Worm (Caenorhabditis elegans) whole organism, L4 larva: ENCODE measurements around the gene piga-1.

Experiments used
- D1046.2 ChIP-seq: fragments of 200-800 bp; sonication (Bioruptor generic); IDR thresholded peaks from 2 replicates; pipeline ENCODE4 v1.3.6; 2022; ENCODE audit warnings: missing genetic modification characterization, missing compliant biosample characterization
- Y75B8A.6 ChIP-seq: fragments of 200-800 bp; sonication (Bioruptor generic); IDR thresholded peaks from 2 replicates; pipeline ENCODE4 v1.3.6; 2022; ENCODE audit warnings: missing genetic modification reagents, missing genetic modification characterization, missing compliant biosample characterization
- aly-2 ChIP-seq: sonication (generic microtip); optimal IDR thresholded peaks from 2 replicates; lab custom pipeline; 2018; ENCODE audit warnings: missing biosample characterization, missing genetic modification characterization
- ceh-44 ChIP-seq: fragments of 200-800 bp; sonication (Bioruptor generic); IDR thresholded peaks from 2 replicates; pipeline ENCODE4 v1.3.6; 2022; ENCODE audit warnings: missing genetic modification reagents, missing genetic modification characterization, missing compliant biosample characterization
- dpl-1 ChIP-seq: fragments of 150-350 bp; optimal IDR thresholded peaks from 2 replicates; lab custom pipeline; 2014; ENCODE audit warnings: missing biosample characterization, missing genetic modification reagents, missing genetic modification characterization
- lin-39 ChIP-seq: fragments of 150-350 bp; optimal IDR thresholded peaks from 2 replicates; lab custom pipeline; 2014; ENCODE audit warnings: missing biosample characterization, missing genetic modification reagents, missing genetic modification characterization
- madf-9 ChIP-seq: fragments of 200-800 bp; sonication (Bioruptor generic); conservative IDR thresholded peaks from 2 replicates; pipeline ENCODE4 v1.3.6; 2022; ENCODE audit warnings: missing genetic modification reagents, missing genetic modification characterization, missing compliant biosample characterization
- mdl-1 ChIP-seq, 2 experiments: fragments of 150-350 bp in 1 of 2; sonication (generic microtip) in 1 of 2; optimal IDR thresholded peaks; 2 replicates each; lab custom pipeline; 2014 to 2017; ENCODE audit warnings: missing biosample characterization in 2 of 2, missing genetic modification characterization in 2 of 2
- mep-1 ChIP-seq: fragments of 150-350 bp; sonication (generic microtip); optimal IDR thresholded peaks from 3 replicates; lab custom pipeline; 2014; ENCODE audit warnings: missing biosample characterization, missing genetic modification characterization
- nhr-11 ChIP-seq: fragments of 150-350 bp; optimal IDR thresholded peaks from 2 replicates; lab custom pipeline; 2014; ENCODE audit warnings: missing biosample characterization, missing genetic modification characterization
- pha-4 ChIP-seq, 2 experiments: fragments of 150-350 bp in 1 of 2; fragments of 200-800 bp in 1 of 2; sonication (Bioruptor generic) in 1 of 2; IDR thresholded peaks in 1 of 2; optimal IDR thresholded peaks in 1 of 2; 2 replicates each; pipeline versions ENCODE4 v1.3.6 to Lab custom; 2014 to 2022; ENCODE audit warnings: missing genetic modification characterization in 2 of 2, missing genetic modification reagents in 2 of 2, missing biosample characterization in 1 of 2, missing compliant biosample characterization in 1 of 2
- unc-62 ChIP-seq, 3 experiments: fragments of 150-350 bp in 1 of 3; sonication (generic microtip); optimal IDR thresholded peaks in 2 of 3; peaks in 1 of 3; 1 replicate in 1 of 3; 2 replicates in 2 of 3; lab custom pipeline; 2014 to 2017; ENCODE audit warnings: missing biosample characterization in 3 of 3, missing genetic modification characterization in 3 of 3, missing genetic modification reagents in 3 of 3, missing genotype in 1 of 3
- zag-1 ChIP-seq: fragments of 150-350 bp; optimal IDR thresholded peaks from 2 replicates; lab custom pipeline; 2014; ENCODE audit warnings: missing biosample characterization, missing genetic modification characterization
- zfp-3 ChIP-seq: fragments of 200-800 bp; sonication (Bioruptor generic); conservative IDR thresholded peaks from 2 replicates; pipeline ENCODE4 v1.3.6; 2022; ENCODE audit warnings: missing genetic modification reagents, missing genetic modification characterization, missing compliant biosample characterization

DNA sequence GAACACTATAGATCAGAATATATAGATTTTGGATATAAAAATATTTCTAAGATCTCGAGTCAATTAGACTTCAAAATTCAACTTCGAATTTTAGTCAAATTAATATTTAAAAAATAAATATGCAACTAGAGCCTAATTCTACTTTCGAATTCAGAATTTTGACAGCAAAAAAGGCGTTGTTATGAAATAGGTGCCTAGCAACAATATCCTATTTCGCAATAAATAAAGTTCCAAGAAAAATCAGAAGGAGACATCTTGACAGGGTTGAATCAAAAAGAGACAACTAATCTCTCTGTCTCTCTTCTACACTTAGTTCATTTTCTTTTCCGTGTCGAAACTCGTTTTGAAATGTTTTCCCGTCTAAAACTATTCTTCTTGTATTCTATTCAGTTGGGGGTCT, 13.9 kb upstream of the piga-1 start:
- no peak for TF ChIP-seq ceh-44 (GFP tag; lab: Robert Waterston, UW)
- TF ChIP-seq zag-1 (tag; lab: Kevin White, UChicago) = no peak
- no peak for TF ChIP-seq pha-4 (GFP tag; IDR thresholded peaks at IDR 0.05; lab: Robert Waterston, UW)
- TF ChIP-seq pha-4 (tag; optimal IDR thresholded peaks at IDR 0.05; lab: Kevin White, UChicago) = no peak
- TF ChIP-seq unc-62 (GFP tag; optimal IDR thresholded peaks at IDR 0.05 in 1 of 2; lab: Kevin White, UChicago) = peak in 1 of 2 experiments; percentile 88
- TF ChIP-seq unc-62 (tag; optimal IDR thresholded peaks at IDR 0.05; lab: Kevin White, UChicago) = no peak
- no peak for TF ChIP-seq mdl-1 (tag; optimal IDR thresholded peaks at IDR 0.05; lab: Kevin White, UChicago)
- no peak for TF ChIP-seq nhr-11
- no peak for TF ChIP-seq mep-1 (tag; lab: Kevin White, UChicago)
- TF ChIP-seq lin-39 (tag; lab: Kevin White, UChicago) = no peak
- TF ChIP-seq D1046.2 = no peak
- no peak for TF ChIP-seq zfp-3
- no peak for TF ChIP-seq dpl-1 (GFP tag; lab: Kevin White, UChicago)
- no peak for TF ChIP-seq aly-2 (tag; lab: Kevin White, UChicago)
- no peak for TF ChIP-seq Y75B8A.6 (GFP tag; lab: Robert Waterston, UW)
- no peak for TF ChIP-seq madf-9 (GFP tag; lab: Robert Waterston, UW)
